Fruit fly (Drosophila melanogaster) Kc167 (cell line): ENCODE data around the gene Dbp73D.

Experiments
- Myc ChIP-seq: fragments of >200 bp; optimal IDR thresholded peaks from 2 replicates; lab custom pipeline; 2017; ENCODE audit warnings: missing external identifiers
- Sin3A ChIP-seq: fragments of >200 bp; optimal IDR thresholded peaks from 2 replicates; lab custom pipeline; 2018; ENCODE audit warnings: missing external identifiers
- h ChIP-seq: fragments of >200 bp; optimal IDR thresholded peaks from 3 replicates; lab custom pipeline; 2018; ENCODE audit warnings: missing external identifiers
- insv ChIP-seq: fragments of >200 bp; optimal IDR thresholded peaks from 3 replicates; lab custom pipeline; 2018; ENCODE audit warnings: missing external identifiers
- psq ChIP-seq: fragments of >200 bp; optimal IDR thresholded peaks from 2 replicates; lab custom pipeline; 2017; ENCODE audit warnings: missing external identifiers
- ttk ChIP-seq: sonication (Bioruptor generic); optimal IDR thresholded peaks from 2 replicates; lab custom pipeline; 2017; ENCODE audit warnings: missing external identifiers

Gene Dbp73D

dm6 chr3L:16755189-16755588, 24.6 kb upstream of the Dbp73D start, which contains the start of gene CG42852:
Gene CG42852, plus strand, starts transcription at chr3L:16755489.
- TF ChIP-seq ttk (lab: Kevin White, UChicago): no peak
- TF ChIP-seq h: no peak
- no peak for TF ChIP-seq psq (lab: Kevin White, UChicago)
- TF ChIP-seq insv (lab: Kevin White, UChicago): no peak
- TF ChIP-seq Sin3A (lab: Kevin White, UChicago): no peak
- TF ChIP-seq Myc: no peak

dm6 chr3L:16752402-16753096, 21.9 kb upstream of the Dbp73D start:
- TF ChIP-seq ttk (lab: Kevin White, UChicago): no peak
- TF ChIP-seq Myc: no peak
- TF ChIP-seq psq (lab: Kevin White, UChicago): no peak

- TF ChIP-seq Myc: no peak
- TF ChIP-seq ttk (lab: Kevin White, UChicago): no peak
- TF ChIP-seq h: no peak
- TF ChIP-seq insv (lab: Kevin White, UChicago): no peak
These were observed 21.0 kb upstream of the Dbp73D start for dm6 chr3L:16751487-16752054.

dm6 chr3L:16750750-16751149, 20.1 kb upstream of the Dbp73D start:
- TF ChIP-seq insv (lab: Kevin White, UChicago): no peak
- no peak for TF ChIP-seq h
- no peak for TF ChIP-seq psq (lab: Kevin White, UChicago)
- no peak for TF ChIP-seq ttk (lab: Kevin White, UChicago)
- TF ChIP-seq Sin3A (lab: Kevin White, UChicago): no peak
- no peak for TF ChIP-seq Myc

- TF ChIP-seq insv (lab: Kevin White, UChicago) (no peak), Sin3A (lab: Kevin White, UChicago) (no peak), psq (lab: Kevin White, UChicago) (no peak), Myc (no peak), ttk (lab: Kevin White, UChicago) (no peak), h (no peak)
These were observed 19.1 kb upstream of the Dbp73D start for dm6 chr3L:16749726-16750125.

dm6 chr3L:16748343-16748742, 17.7 kb upstream of the Dbp73D start:
- no peak for TF ChIP-seq h
- no peak for TF ChIP-seq ttk (lab: Kevin White, UChicago)
- TF ChIP-seq Myc: no peak
- TF ChIP-seq psq (lab: Kevin White, UChicago): no peak
- no peak for TF ChIP-seq Sin3A (lab: Kevin White, UChicago)
- TF ChIP-seq insv (lab: Kevin White, UChicago): no peak

dm6 chr3L:16746586-16747383, 16.2 kb upstream of the Dbp73D start:
- no peak for TF ChIP-seq Myc

- TF ChIP-seq insv (lab: Kevin White, UChicago) (no peak), h (no peak), Sin3A (lab: Kevin White, UChicago) (no peak), Myc (no peak), ttk (lab: Kevin White, UChicago) (no peak), psq (lab: Kevin White, UChicago) (no peak)
These were observed 13.5 kb upstream of the Dbp73D start for dm6 chr3L:16743906-16744704.

- TF ChIP-seq psq (lab: Kevin White, UChicago): no peak
- no peak for TF ChIP-seq Myc
- TF ChIP-seq Sin3A (lab: Kevin White, UChicago): no peak
- TF ChIP-seq ttk (lab: Kevin White, UChicago): no peak
- TF ChIP-seq h: no peak
- no peak for TF ChIP-seq insv (lab: Kevin White, UChicago)
These were observed 11.0 kb upstream of the Dbp73D start for dm6 chr3L:16741660-16742059.

dm6 chr3L:16733246-16733645, 2.6 kb upstream of the Dbp73D start, which contains the start of gene CG9701:
Gene CG9701, plus strand, starts transcription at chr3L:16733546.
- TF ChIP-seq Sin3A (lab: Kevin White, UChicago): no peak
- no peak for TF ChIP-seq h

dm6 chr3L:16727939-16728635, 2.5 kb downstream of the Dbp73D start, which contains the start of gene PGRP-SB1:
Gene PGRP-SB1, minus strand, starts transcription at chr3L:16727989.
- TF ChIP-seq h (no peak), ttk (lab: Kevin White, UChicago) (no peak), Sin3A (lab: Kevin White, UChicago) (no peak), psq (lab: Kevin White, UChicago) (no peak), Myc (no peak), insv (lab: Kevin White, UChicago) (no peak)
